Worm (Caenorhabditis elegans) whole organism, mixed stage, embryonic: ENCODE results near the gene oat-1.
A peak's percentile ranks its signal among the peaks of the same experiment; 100 is the strongest.

Source experiments
- M03D4.4 ChIP-seq: sonication (generic microtip); optimal IDR thresholded peaks from 2 replicates; lab custom pipeline; 2017; ENCODE audit warnings: mild to moderate bottlenecking, missing genetic modification characterization, missing compliant biosample characterization
- ceh-39 ChIP-seq: fragments of 150-350 bp; optimal IDR thresholded peaks from 2 replicates; lab custom pipeline; 2014; ENCODE audit warnings: missing biosample characterization, missing genetic modification characterization
- ceh-43 ChIP-seq: fragments of 200-800 bp; sonication (Bioruptor generic); optimal IDR thresholded peaks from 2 replicates; lab custom pipeline; 2018; ENCODE audit warnings: mild to moderate bottlenecking, missing genetic modification characterization, moderate library complexity, missing compliant biosample characterization
- ceh-83 ChIP-seq: fragments of 200-800 bp; sonication (Bioruptor generic); optimal IDR thresholded peaks from 2 replicates; lab custom pipeline; 2018; ENCODE audit warnings: mild to moderate bottlenecking, missing genetic modification characterization, missing compliant biosample characterization
- ces-1 ChIP-seq: fragments of 150-350 bp; optimal IDR thresholded peaks from 2 replicates; lab custom pipeline; 2014; ENCODE audit warnings: missing biosample characterization, missing genetic modification reagents, missing genetic modification characterization
- drap-1 ChIP-seq: fragments of 200-800 bp; sonication (Bioruptor generic); optimal IDR thresholded peaks from 3 replicates; lab custom pipeline; 2018; ENCODE audit warnings: mild to moderate bottlenecking, missing genetic modification characterization, missing compliant biosample characterization
- elt-1 ChIP-seq: sonication (generic microtip); optimal IDR thresholded peaks from 2 replicates; lab custom pipeline; 2017; ENCODE audit warnings: missing genetic modification characterization, mild to moderate bottlenecking, missing compliant biosample characterization, antibody characterized with exemption, moderate library complexity, borderline replicate concordance; ENCODE audit not compliant: insufficient read depth
- elt-3 ChIP-seq: fragments of 150-350 bp; optimal IDR thresholded peaks from 2 replicates; lab custom pipeline; 2014; ENCODE audit warnings: missing biosample characterization, missing genetic modification characterization
- flh-1 ChIP-seq: fragments of 200-800 bp; sonication (Bioruptor generic); optimal IDR thresholded peaks from 2 replicates; lab custom pipeline; 2018; ENCODE audit warnings: mild to moderate bottlenecking, missing genetic modification characterization, moderate library complexity, missing compliant biosample characterization
- ham-2 ChIP-seq: fragments of 200-800 bp; sonication (Bioruptor generic); optimal IDR thresholded peaks from 2 replicates; lab custom pipeline; 2018; ENCODE audit warnings: mild to moderate bottlenecking, missing genetic modification characterization, missing compliant biosample characterization
- hlh-1 ChIP-seq: fragments of 150-350 bp; optimal IDR thresholded peaks from 2 replicates; lab custom pipeline; 2014; ENCODE audit warnings: missing biosample characterization, missing genetic modification reagents, missing genetic modification characterization
- lin-13 ChIP-seq: fragments of 150-350 bp; optimal IDR thresholded peaks from 2 replicates; lab custom pipeline; 2014; ENCODE audit warnings: missing biosample characterization, missing genetic modification characterization
- lin-32 ChIP-seq: fragments of 200-800 bp; sonication (Bioruptor generic); optimal IDR thresholded peaks from 2 replicates; lab custom pipeline; 2018; ENCODE audit warnings: mild to moderate bottlenecking, missing genetic modification characterization, missing compliant biosample characterization
- mab-5 ChIP-seq: fragments of 150-350 bp; optimal IDR thresholded peaks from 2 replicates; lab custom pipeline; 2014; ENCODE audit warnings: missing biosample characterization, missing genetic modification characterization
- mep-1 ChIP-seq: fragments of 150-350 bp; optimal IDR thresholded peaks from 2 replicates; lab custom pipeline; 2017; ENCODE audit warnings: missing biosample characterization, missing genetic modification reagents, missing genetic modification characterization, inconsistent platforms
- mls-2 ChIP-seq: sonication (generic microtip); optimal IDR thresholded peaks from 2 replicates; lab custom pipeline; 2016; ENCODE audit warnings: mild to moderate bottlenecking, missing genetic modification characterization, moderate library complexity, missing compliant biosample characterization
- nhr-12 ChIP-seq: fragments of 150-350 bp; optimal IDR thresholded peaks from 2 replicates; lab custom pipeline; 2014; ENCODE audit warnings: missing biosample characterization, missing genetic modification characterization
- nhr-2 ChIP-seq: fragments of 150-350 bp; optimal IDR thresholded peaks from 2 replicates; lab custom pipeline; 2014; ENCODE audit warnings: missing biosample characterization, missing genetic modification characterization
- nhr-237 ChIP-seq: fragments of 150-350 bp; optimal IDR thresholded peaks from 2 replicates; lab custom pipeline; 2014; ENCODE audit warnings: missing biosample characterization, missing genetic modification characterization
- nhr-28 ChIP-seq: fragments of 150-350 bp; optimal IDR thresholded peaks from 2 replicates; lab custom pipeline; 2014; ENCODE audit warnings: missing biosample characterization, missing genetic modification characterization
- nhr-76 ChIP-seq: sonication (generic microtip); optimal IDR thresholded peaks from 2 replicates; lab custom pipeline; 2017; ENCODE audit warnings: missing biosample characterization, missing genetic modification characterization
- sem-2 ChIP-seq: fragments of 200-800 bp; sonication (Bioruptor generic); optimal IDR thresholded peaks from 2 replicates; lab custom pipeline; 2018; ENCODE audit warnings: mild to moderate bottlenecking, missing genetic modification characterization, missing compliant biosample characterization
- snpc-4 ChIP-seq: fragments of 150-350 bp; optimal IDR thresholded peaks from 2 replicates; lab custom pipeline; 2014; ENCODE audit warnings: missing biosample characterization, missing genetic modification characterization
- sptf-1 ChIP-seq: sonication (generic microtip); optimal IDR thresholded peaks from 2 replicates; lab custom pipeline; 2017; ENCODE audit warnings: mild to moderate bottlenecking, missing genetic modification characterization, moderate library complexity, missing compliant biosample characterization
- tbx-8 ChIP-seq: fragments of 200-800 bp; sonication (Bioruptor generic); optimal IDR thresholded peaks from 2 replicates; lab custom pipeline; 2018; ENCODE audit warnings: mild to moderate bottlenecking, missing genetic modification characterization, moderate library complexity, missing compliant biosample characterization
- unc-120 ChIP-seq: sonication (generic microtip); optimal IDR thresholded peaks from 2 replicates; lab custom pipeline; 2017; ENCODE audit warnings: missing genetic modification characterization, missing compliant biosample characterization; ENCODE audit not compliant: poor library complexity, severe bottlenecking
- unc-39 ChIP-seq: fragments of 150-350 bp; optimal IDR thresholded peaks from 2 replicates; lab custom pipeline; 2014; ENCODE audit warnings: missing biosample characterization, missing genetic modification characterization
- unc-62 ChIP-seq: fragments of 150-350 bp; optimal IDR thresholded peaks from 2 replicates; lab custom pipeline; 2014; ENCODE audit warnings: missing biosample characterization, missing genetic modification reagents, missing genetic modification characterization
- zip-8 ChIP-seq: fragments of 150-350 bp; optimal IDR thresholded peaks from 2 replicates; lab custom pipeline; 2014; ENCODE audit warnings: missing biosample characterization, missing genetic modification characterization
- ztf-11 ChIP-seq: fragments of 150-350 bp; optimal IDR thresholded peaks from 2 replicates; lab custom pipeline; 2014; ENCODE audit warnings: missing biosample characterization, missing genetic modification characterization

Gene oat-1

ce11 chrIV:8481308-8481707, 8.9 kb upstream of the oat-1 start, which contains the start of gene spp-8:
Gene spp-8, plus strand, starts transcription at chrIV:8481664.
- TF ChIP-seq nhr-76 (tag; lab: Kevin White, UChicago) (no peak), ces-1 (GFP tag; lab: Kevin White, UChicago) (no peak), nhr-2 (tag; lab: Kevin White, UChicago) (no peak), ham-2 (GFP tag; lab: Kevin White, UChicago) (no peak), nhr-12 (tag; lab: Kevin White, UChicago) (no peak), snpc-4 (tag; lab: Kevin White, UChicago) (no peak), ceh-39 (tag; lab: Kevin White, UChicago) (no peak), M03D4.4 (tag; lab: Kevin White, UChicago) (no peak), unc-120 (tag; lab: Kevin White, UChicago) (no peak), ceh-43 (no peak), mls-2 (tag; lab: Kevin White, UChicago) (no peak), sptf-1 (tag; lab: Kevin White, UChicago) (no peak), unc-39 (no peak), drap-1 (GFP tag; lab: Kevin White, UChicago) (no peak), nhr-28 (no peak), mep-1 (tag; lab: Kevin White, UChicago) (no peak)

ce11 chrIV:8479346-8479745, 7.0 kb upstream of the oat-1 start, which contains the start of gene hlh-12:
Gene hlh-12, minus strand, starts transcription at chrIV:8479446.
- TF ChIP-seq lin-32 (no peak), zip-8 (tag; lab: Kevin White, UChicago) (no peak), unc-120 (tag; lab: Kevin White, UChicago) (no peak)

ce11 chrIV:8478516-8478915, 6.1 kb upstream of the oat-1 start:
- TF ChIP-seq zip-8 (tag; lab: Kevin White, UChicago) (no peak), unc-39 (no peak)

- TF ChIP-seq unc-120 (tag; lab: Kevin White, UChicago): no peak
- no peak for TF ChIP-seq ztf-11 (tag; lab: Kevin White, UChicago)
- no peak for TF ChIP-seq M03D4.4 (tag; lab: Kevin White, UChicago)
- no peak for TF ChIP-seq nhr-12 (tag; lab: Kevin White, UChicago)
- TF ChIP-seq hlh-1: no peak
- no peak for TF ChIP-seq mab-5 (tag; lab: Kevin White, UChicago)
Measured at ce11 chrIV:8476880-8477279, 4.5 kb upstream of the oat-1 start, which contains the start of gene spp-10. Gene spp-10, plus strand, starts transcription at chrIV:8477180.

- TF ChIP-seq unc-62 (GFP tag; lab: Kevin White, UChicago) (no peak), hlh-1 (peak; percentile 79)
Measured at ce11 chrIV:8476166-8476565, 3.8 kb upstream of the oat-1 start.

ce11 chrIV:8475030-8475679, 2.8 kb upstream of the oat-1 start:
- TF ChIP-seq zip-8 (tag; lab: Kevin White, UChicago) (no peak), lin-32 (no peak), mls-2 (tag; lab: Kevin White, UChicago) (no peak)

- TF ChIP-seq lin-13 (no peak), hlh-1 (no peak), nhr-12 (tag; lab: Kevin White, UChicago) (no peak), sem-2 (GFP tag; lab: Kevin White, UChicago) (no peak), ceh-83 (GFP tag; lab: Kevin White, UChicago) (no peak), elt-1 (tag; lab: Kevin White, UChicago) (no peak), nhr-237 (tag; lab: Kevin White, UChicago) (no peak), elt-3 (tag; lab: Kevin White, UChicago) (no peak), flh-1 (GFP tag; lab: Kevin White, UChicago) (no peak), ztf-11 (tag; lab: Kevin White, UChicago) (no peak), unc-39 (no peak), drap-1 (GFP tag; lab: Kevin White, UChicago) (no peak), unc-62 (GFP tag; lab: Kevin White, UChicago) (no peak), ces-1 (GFP tag; lab: Kevin White, UChicago) (no peak), tbx-8 (GFP tag; lab: Kevin White, UChicago) (no peak), mab-5 (tag; lab: Kevin White, UChicago) (no peak), nhr-76 (tag; lab: Kevin White, UChicago) (no peak), lin-32 (no peak), mls-2 (tag; lab: Kevin White, UChicago) (no peak), sptf-1 (tag; lab: Kevin White, UChicago) (no peak)
Measured at ce11 chrIV:8473756-8474155, 1.4 kb upstream of the oat-1 start, which contains the start of gene C28C12.11. Gene C28C12.11, plus strand, starts transcription at chrIV:8474056.
